Fruit fly (Drosophila melanogaster) whole organism, pupa: ENCODE measurements around the gene Bsg.
A peak's percentile ranks its signal among the peaks of the same experiment; 100 is the strongest.

Experiments
- CG10348 ChIP-seq: fragments of 200-800 bp; sonication (Bioruptor generic); IDR thresholded peaks from 2 replicates; pipeline ENCODE4 v1.3.6; 2022; ENCODE audit warnings: missing biosample characterization, missing genetic modification characterization
- CG12605 ChIP-seq: fragments of 200-800 bp; sonication (Bioruptor generic); IDR thresholded peaks from 2 replicates; pipeline ENCODE4 v1.3.6; 2022; ENCODE audit warnings: missing biosample characterization, missing genetic modification characterization
- CG13204 ChIP-seq: fragments of 200-800 bp; sonication (Bioruptor generic); optimal IDR thresholded peaks from 2 replicates; lab custom pipeline; 2018; ENCODE audit warnings: missing biosample characterization, mild to moderate bottlenecking, missing genetic modification characterization, moderate library complexity
- CG14655 ChIP-seq: fragments of 200-800 bp; sonication (Bioruptor generic); optimal IDR thresholded peaks from 3 replicates; lab custom pipeline; 2017; ENCODE audit warnings: mild to moderate bottlenecking, missing biosample characterization, missing genetic modification reagents, missing genetic modification characterization
- CG15710 ChIP-seq: fragments of 200-800 bp; sonication (Bioruptor generic); optimal IDR thresholded peaks from 2 replicates; lab custom pipeline; 2018; ENCODE audit warnings: missing biosample characterization, mild to moderate bottlenecking, missing genetic modification characterization, moderate library complexity
- CG17806 ChIP-seq: fragments of 200-800 bp; sonication (Bioruptor generic); optimal IDR thresholded peaks from 2 replicates; lab custom pipeline; 2018; ENCODE audit warnings: missing biosample characterization, mild to moderate bottlenecking, missing genetic modification characterization, moderate library complexity
- CG32121 ChIP-seq: fragments of 200-800 bp; sonication (Bioruptor generic); IDR thresholded peaks from 2 replicates; pipeline ENCODE4 v1.3.6; 2022; ENCODE audit warnings: missing biosample characterization, missing genetic modification characterization
- CG34367 ChIP-seq: fragments of 200-800 bp; sonication (Bioruptor generic); optimal IDR thresholded peaks from 2 replicates; lab custom pipeline; 2018; ENCODE audit warnings: missing biosample characterization, mild to moderate bottlenecking, missing genetic modification characterization
- CG4496 ChIP-seq: fragments of 200-800 bp; sonication (Bioruptor generic); IDR thresholded peaks from 3 replicates; pipeline ENCODE4 v1.3.6; 2022; ENCODE audit warnings: missing biosample characterization, missing genetic modification characterization
- CG8159 ChIP-seq: fragments of 200-800 bp; sonication (Bioruptor generic); optimal IDR thresholded peaks from 3 replicates; lab custom pipeline; 2018; ENCODE audit warnings: missing biosample characterization, mild to moderate bottlenecking, missing genetic modification characterization, moderate library complexity
- CG8301 ChIP-seq: fragments of 200-800 bp; sonication (Bioruptor generic); optimal IDR thresholded peaks from 2 replicates; lab custom pipeline; 2018; ENCODE audit warnings: missing biosample characterization, mild to moderate bottlenecking, missing genetic modification characterization
- CG9948 ChIP-seq: fragments of 200-800 bp; sonication (Bioruptor generic); optimal IDR thresholded peaks from 2 replicates; lab custom pipeline; 2018; ENCODE audit warnings: missing biosample characterization, mild to moderate bottlenecking, missing genetic modification characterization, moderate library complexity
- D1 ChIP-seq: fragments of 200-800 bp; sonication (Bioruptor generic); optimal IDR thresholded peaks from 2 replicates; lab custom pipeline; 2018; ENCODE audit warnings: missing biosample characterization, mild to moderate bottlenecking, missing genetic modification characterization, moderate library complexity
- EcR ChIP-seq: fragments of 200-800 bp; sonication (Bioruptor generic); optimal IDR thresholded peaks from 3 replicates; lab custom pipeline; 2019; ENCODE audit warnings: missing biosample characterization, missing genetic modification characterization, mild to moderate bottlenecking, moderate library complexity, missing genetic modification reagents
- Ets98B ChIP-seq: fragments of 200-800 bp; sonication (Bioruptor generic); IDR thresholded peaks from 2 replicates; pipeline ENCODE4 v1.3.6; 2022; ENCODE audit warnings: missing biosample characterization, missing genetic modification characterization
- Pif1A ChIP-seq: fragments of 200-800 bp; sonication (Bioruptor generic); optimal IDR thresholded peaks from 3 replicates; lab custom pipeline; 2016; ENCODE audit warnings: missing biosample characterization, missing genetic modification characterization
- Pif1B ChIP-seq: fragments of 200-800 bp; sonication (Bioruptor generic); optimal IDR thresholded peaks from 3 replicates; lab custom pipeline; 2016; ENCODE audit warnings: missing biosample characterization, missing genetic modification characterization
- Snoo ChIP-seq: fragments of 200-800 bp; sonication (Bioruptor generic); optimal IDR thresholded peaks from 3 replicates; lab custom pipeline; 2017; ENCODE audit warnings: missing biosample characterization, mild to moderate bottlenecking, missing genetic modification characterization, inconsistent platforms
- fd96Ca ChIP-seq: fragments of 200-800 bp; sonication (Bioruptor generic); IDR thresholded peaks from 3 replicates; pipeline ENCODE4 v1.3.6; 2022; ENCODE audit warnings: missing biosample characterization, missing genetic modification characterization
- gl ChIP-seq: fragments of 200-800 bp; sonication (Bioruptor generic); optimal IDR thresholded peaks from 2 replicates; lab custom pipeline; 2018; ENCODE audit warnings: missing biosample characterization, mild to moderate bottlenecking, missing genetic modification characterization
- rn ChIP-seq: fragments of 200-800 bp; sonication (Bioruptor generic); IDR thresholded peaks from 2 replicates; pipeline ENCODE4 v1.3.6; 2022; ENCODE audit warnings: missing biosample characterization, missing genetic modification characterization

Bsg gene

DNA sequence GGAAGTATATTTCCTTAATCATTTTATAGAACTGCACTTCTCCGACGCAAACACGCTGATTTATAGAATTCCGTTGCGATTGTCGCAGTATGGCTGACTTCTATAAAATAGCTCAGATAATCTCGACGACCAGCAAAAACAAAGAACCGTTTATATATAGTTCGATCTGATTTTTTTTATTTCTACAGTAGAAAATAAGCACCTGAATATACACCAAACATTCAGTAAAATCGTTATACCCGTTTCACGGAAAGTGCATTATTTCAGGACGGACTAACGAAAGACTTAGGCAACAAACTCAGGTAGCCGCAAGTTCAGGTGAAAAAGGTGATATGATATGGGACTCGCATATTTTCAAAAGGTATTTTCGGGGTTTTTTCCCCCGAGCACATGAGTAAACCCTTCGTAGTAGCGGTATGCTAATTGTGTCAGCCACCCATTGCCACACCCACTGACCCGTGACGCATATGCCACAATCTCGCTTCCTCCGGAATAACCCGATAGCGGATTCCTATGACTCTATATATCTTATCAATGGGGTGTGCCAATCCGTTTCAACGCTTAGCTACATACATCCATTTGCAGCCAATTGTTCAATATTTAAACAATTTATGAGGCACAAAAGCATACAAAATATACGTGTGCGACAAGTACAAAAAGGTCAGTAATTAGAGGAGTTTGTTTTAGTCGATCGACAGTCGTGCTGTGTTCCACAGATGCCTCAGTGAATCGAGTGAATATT is 62.0 kb downstream of the Bsg start, which contains the start of the genes CG42763 and CG43394:
CG42763 (minus strand) TSS at position 41 of the 742 bp plus-strand sequence.
CG43394 (plus strand) TSS at position 692 of the 742 bp plus-strand sequence.
- TF ChIP-seq CG10348 (no peak), CG13204 (GFP tag; lab: Kevin White, UChicago) (no peak), CG9948 (tag; lab: Kevin White, UChicago) (no peak), rn (GFP tag; lab: Robert Waterston, UW) (no peak), gl (no peak), EcR (GFP tag; lab: Kevin White, UChicago) (no peak), fd96Ca (GFP tag; lab: Robert Waterston, UW) (no peak), Ets98B (GFP tag; lab: Robert Waterston, UW) (no peak), CG14655 (GFP tag; lab: Kevin White, UChicago) (no peak), CG8159 (tag; lab: Kevin White, UChicago) (no peak), Pif1A (no peak), Pif1B (GFP tag; lab: Kevin White, UChicago) (no peak)
- TF ChIP-seq, all 21 proteins: peak for 0

DNA sequence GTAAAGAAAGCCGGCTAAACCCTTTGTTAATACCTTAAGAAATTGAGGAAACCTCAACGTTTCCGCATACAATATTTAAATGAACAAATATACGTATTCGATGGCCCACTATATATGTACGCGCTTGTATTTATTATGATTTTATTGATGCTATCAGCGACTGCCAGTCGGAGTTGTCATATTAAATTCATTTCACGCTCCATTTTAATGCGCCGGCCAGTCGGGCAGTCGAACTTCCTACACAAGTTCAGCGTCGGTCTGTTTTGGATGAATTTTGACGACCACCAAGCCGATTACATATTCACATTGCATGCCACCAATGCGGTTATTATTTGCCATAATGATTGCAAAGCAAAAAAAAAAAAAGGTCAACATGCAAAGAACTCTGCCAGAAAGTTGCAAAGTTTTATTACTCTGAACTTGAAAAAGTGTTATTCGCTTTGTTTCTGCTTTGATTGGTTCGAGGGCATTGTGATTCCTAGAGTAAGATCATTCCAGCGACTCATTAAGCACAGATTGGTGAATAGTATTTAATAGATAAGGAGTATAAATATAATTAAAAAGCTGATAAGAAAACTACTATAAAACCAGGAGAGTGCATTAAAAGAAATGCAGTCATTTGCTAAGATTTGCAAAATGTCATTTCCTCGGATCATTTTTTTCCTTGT is 63.9 kb downstream of the Bsg start, which contains the start of gene CG31606:
CG31606 (plus strand) TSS at position 618 of the 668 bp plus-strand sequence.
- no peak for TF ChIP-seq fd96Ca (GFP tag; lab: Robert Waterston, UW)
- no peak for TF ChIP-seq CG13204 (GFP tag; lab: Kevin White, UChicago)
- TF ChIP-seq CG34367 (tag; lab: Kevin White, UChicago) = no peak
- peak; percentile 26 for TF ChIP-seq CG8301 (tag; lab: Kevin White, UChicago)
- TF ChIP-seq EcR (GFP tag; lab: Kevin White, UChicago) = peak; percentile 50
- TF ChIP-seq CG14655 (GFP tag; lab: Kevin White, UChicago) = peak; percentile 42
- TF ChIP-seq, all 21 proteins: peak for 3

DNA sequence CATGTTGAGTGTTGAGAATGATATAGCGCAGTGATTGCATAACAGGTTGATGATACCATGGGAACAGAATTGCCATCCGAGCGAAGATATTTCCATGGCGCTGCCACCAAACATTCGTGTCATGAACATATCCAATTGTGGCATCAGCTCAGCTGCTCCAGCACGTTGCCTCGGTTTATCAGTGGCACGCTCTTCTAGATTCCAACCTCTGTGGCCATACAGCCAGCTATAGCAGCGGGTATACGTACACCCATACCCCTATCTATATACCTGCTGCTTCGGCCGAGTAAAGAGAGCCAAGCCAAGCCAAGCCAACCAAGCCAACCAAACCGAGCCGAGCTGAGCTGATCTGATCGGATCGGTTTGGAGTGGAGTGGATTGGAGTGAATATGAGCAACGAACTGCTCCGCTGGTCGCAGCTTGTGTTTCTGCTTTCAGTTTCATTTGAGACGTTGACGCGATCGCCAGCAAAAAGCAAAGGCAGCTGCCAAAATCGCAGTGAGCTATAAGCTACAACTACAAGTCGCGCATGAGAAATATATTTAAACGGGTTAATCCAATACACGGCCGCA is 65.4 kb downstream of the Bsg start:
- TF ChIP-seq CG12605 (GFP tag; lab: Robert Waterston, UW) = no peak
- peak; percentile 39 for TF ChIP-seq EcR (GFP tag; lab: Kevin White, UChicago)
- no peak; the same call in 1 of the 2 replicates for TF ChIP-seq Ets98B (GFP tag; lab: Robert Waterston, UW)
- no peak for TF ChIP-seq CG13204 (GFP tag; lab: Kevin White, UChicago)
- TF ChIP-seq CG14655 (GFP tag; lab: Kevin White, UChicago) = peak; percentile 21
- TF ChIP-seq Pif1A = peak; percentile 18
- TF ChIP-seq D1 (tag; lab: Kevin White, UChicago) = no peak
- TF ChIP-seq CG32121 (GFP tag; lab: Robert Waterston, UW) = no peak
- TF ChIP-seq rn (GFP tag; lab: Robert Waterston, UW) = no peak

DNA sequence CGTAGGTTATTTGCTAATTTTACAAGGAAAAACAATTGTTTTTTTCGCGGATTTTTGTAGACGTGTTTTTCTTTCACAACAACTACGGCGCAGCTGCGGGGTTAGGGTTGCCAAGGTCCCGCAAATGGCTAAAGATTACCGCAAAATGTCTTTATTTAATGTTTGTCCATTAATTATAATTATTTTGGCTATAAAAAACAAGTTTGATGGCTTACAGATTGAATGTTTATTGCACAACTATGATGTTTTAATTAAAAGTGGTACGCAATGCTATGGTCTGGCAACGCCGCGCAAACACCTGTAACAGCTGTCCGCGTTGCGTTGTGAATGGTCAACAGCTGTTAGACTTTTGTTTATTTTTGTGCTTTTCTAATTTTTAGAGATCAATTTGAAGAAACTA is 73.5 kb downstream of the Bsg start:
- TF ChIP-seq CG17806 = peak; percentile 57
- TF ChIP-seq CG4496 (GFP tag; lab: Robert Waterston, UW) = peak; percentile 81
- TF ChIP-seq CG14655 (GFP tag; lab: Kevin White, UChicago) = peak; percentile 65
- TF ChIP-seq gl = peak; percentile 12
- TF ChIP-seq CG8301 (tag; lab: Kevin White, UChicago) = peak; percentile 59
- peak; percentile 77 for TF ChIP-seq CG32121 (GFP tag; lab: Robert Waterston, UW)
- peak; percentile 47 for TF ChIP-seq Snoo (tag; lab: Kevin White, UChicago)
- peak; percentile 68; the same call in 1 of the 2 replicates for TF ChIP-seq CG12605 (GFP tag; lab: Robert Waterston, UW)
- TF ChIP-seq EcR (GFP tag; lab: Kevin White, UChicago) = no peak
- TF ChIP-seq Pif1A = peak; percentile 63
- TF ChIP-seq fd96Ca (GFP tag; lab: Robert Waterston, UW) = peak; percentile 73
- no peak for TF ChIP-seq CG13204 (GFP tag; lab: Kevin White, UChicago)
- TF ChIP-seq rn (GFP tag; lab: Robert Waterston, UW) = 0 out of 2 replicates have a peak, but pooled peaks have one; percentile 43
- TF ChIP-seq CG10348 = no peak
- peak; percentile 49 for TF ChIP-seq Pif1B (GFP tag; lab: Kevin White, UChicago)
- TF ChIP-seq CG8159 (tag; lab: Kevin White, UChicago) = peak; percentile 54
- peak; percentile 64; the same call in 1 of the 2 replicates for TF ChIP-seq Ets98B (GFP tag; lab: Robert Waterston, UW)
- no peak for TF ChIP-seq D1 (tag; lab: Kevin White, UChicago)
- TF ChIP-seq CG9948 (tag; lab: Kevin White, UChicago) = peak; percentile 39
- TF ChIP-seq CG34367 (tag; lab: Kevin White, UChicago) = peak; percentile 30
- peak; percentile 52 for TF ChIP-seq CG15710 (tag; lab: Kevin White, UChicago)

DNA sequence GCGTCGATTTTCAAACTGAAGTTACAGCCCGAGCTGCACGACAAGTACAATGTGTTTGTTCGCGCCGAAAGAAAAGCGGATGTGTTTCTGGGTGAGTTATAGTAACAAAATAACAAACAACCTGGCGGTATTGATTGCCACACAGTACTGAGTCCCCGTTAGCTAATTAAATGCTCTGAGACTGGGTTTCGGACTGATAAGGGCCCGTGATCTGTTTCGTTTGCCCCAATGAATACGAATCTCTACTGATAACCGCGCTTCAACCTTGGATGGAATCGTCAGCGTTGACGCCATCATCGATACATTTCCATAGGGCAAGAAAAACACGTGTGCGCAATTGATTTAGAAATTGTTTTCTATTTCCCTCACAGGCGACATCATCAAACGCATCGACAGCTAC is 73.9 kb downstream of the Bsg start:
- TF ChIP-seq rn (GFP tag; lab: Robert Waterston, UW) (no peak), EcR (GFP tag; lab: Kevin White, UChicago) (no peak), Pif1B (GFP tag; lab: Kevin White, UChicago) (no peak), CG34367 (tag; lab: Kevin White, UChicago) (no peak), Ets98B (GFP tag; lab: Robert Waterston, UW) (no peak), CG15710 (tag; lab: Kevin White, UChicago) (no peak), CG8301 (tag; lab: Kevin White, UChicago) (no peak), CG4496 (GFP tag; lab: Robert Waterston, UW) (no peak), Snoo (tag; lab: Kevin White, UChicago) (no peak), CG13204 (GFP tag; lab: Kevin White, UChicago) (no peak), fd96Ca (GFP tag; lab: Robert Waterston, UW) (no peak), Pif1A (no peak), CG9948 (tag; lab: Kevin White, UChicago) (no peak)
